Worm (Caenorhabditis elegans) whole organism, L4/young adult: ENCODE results near the gene srbc-23.

Source experiments
- W03F9.2 ChIP-seq: fragments of 150-350 bp; optimal IDR thresholded peaks from 2 replicates; lab custom pipeline; 2014; ENCODE audit warnings: missing biosample characterization, missing genetic modification characterization
- dao-5 ChIP-seq: sonication (generic microtip); optimal IDR thresholded peaks from 2 replicates; lab custom pipeline; 2016; ENCODE audit warnings: missing genotype, missing genetic modification characterization, moderate library complexity, missing compliant biosample characterization
- him-1 ChIP-seq: sonication (generic microtip); optimal IDR thresholded peaks from 2 replicates; lab custom pipeline; 2016; ENCODE audit warnings: missing genotype, missing genetic modification reagents, missing genetic modification characterization, missing compliant biosample characterization

- TF ChIP-seq him-1 (no peak), dao-5 (no peak), W03F9.2 (no peak)
These were observed 44.1 kb upstream of the srbc-23 start, which contains the start of gene ckb-4 for ce11 chrV:2109295-2109694.
